Fruit fly (Drosophila melanogaster) whole organism, embryonic: ENCODE results near the gene CG11700.

Source experiments
- Adf1 ChIP-seq: fragments of 200-800 bp; sonication (Bioruptor generic); IDR thresholded peaks from 2 replicates; pipeline ENCODE4 v1.3.6; 2022; ENCODE audit warnings: missing biosample characterization, missing genetic modification characterization
- Bgb ChIP-seq: fragments of 200-800 bp; sonication (Bioruptor generic); IDR thresholded peaks from 2 replicates; pipeline ENCODE4 v1.3.6; 2022; ENCODE audit warnings: missing biosample characterization, missing genetic modification characterization; ENCODE audit not compliant: partially characterized antibody
- BtbVII ChIP-seq: fragments of 200-800 bp; sonication (Bioruptor generic); optimal IDR thresholded peaks from 3 replicates; lab custom pipeline; 2017; ENCODE audit warnings: missing biosample characterization, mild to moderate bottlenecking, missing genetic modification characterization
- CG11504 ChIP-seq: fragments of 200-800 bp; sonication (Bioruptor generic); optimal IDR thresholded peaks from 3 replicates; lab custom pipeline; 2019; ENCODE audit warnings: missing biosample characterization, mild to moderate bottlenecking, missing genetic modification characterization, moderate library complexity
- CG12391 ChIP-seq: fragments of 200-800 bp; sonication (Bioruptor generic); optimal IDR thresholded peaks from 3 replicates; lab custom pipeline; 2018; ENCODE audit warnings: missing biosample characterization, mild to moderate bottlenecking, missing genetic modification characterization, moderate library complexity
- CG15269 ChIP-seq: fragments of 200-800 bp; sonication (Bioruptor generic); optimal IDR thresholded peaks from 2 replicates; lab custom pipeline; 2018; ENCODE audit warnings: missing biosample characterization, mild to moderate bottlenecking, missing genetic modification characterization, moderate library complexity
- CG15514 ChIP-seq: fragments of 200-800 bp; sonication (Bioruptor generic); optimal IDR thresholded peaks from 3 replicates; lab custom pipeline; 2017; ENCODE audit warnings: missing biosample characterization, missing genetic modification characterization, mild to moderate bottlenecking, moderate library complexity, missing genetic modification reagents
- CG15696 ChIP-seq: fragments of 200-800 bp; sonication (Bioruptor generic); optimal IDR thresholded peaks from 2 replicates; lab custom pipeline; 2019; ENCODE audit warnings: missing biosample characterization, mild to moderate bottlenecking, missing genetic modification characterization, moderate library complexity
- CG1602 ChIP-seq: fragments of 200-800 bp; sonication (Bioruptor generic); optimal IDR thresholded peaks from 3 replicates; lab custom pipeline; 2016; ENCODE audit warnings: missing biosample characterization, missing genetic modification characterization
- CG16813 ChIP-seq: fragments of 200-800 bp; sonication (Bioruptor generic); IDR thresholded peaks from 3 replicates; pipeline ENCODE4 v1.3.6; 2022; ENCODE audit warnings: missing biosample characterization, missing genetic modification characterization; ENCODE audit not compliant: partially characterized antibody
- CG1832 ChIP-seq: fragments of 200-800 bp; sonication (Bioruptor generic); optimal IDR thresholded peaks from 2 replicates; lab custom pipeline; 2017; ENCODE audit warnings: missing biosample characterization, mild to moderate bottlenecking, missing genetic modification characterization, inconsistent platforms
- CG2116 ChIP-seq: fragments of 200-800 bp; sonication (Bioruptor generic); optimal IDR thresholded peaks from 3 replicates; lab custom pipeline; 2018; ENCODE audit warnings: missing biosample characterization, mild to moderate bottlenecking, missing genetic modification characterization
- CG2120 ChIP-seq: fragments of 200-800 bp; sonication (Bioruptor generic); optimal IDR thresholded peaks from 3 replicates; lab custom pipeline; 2016; ENCODE audit warnings: missing biosample characterization, missing genetic modification characterization
- CG2199 ChIP-seq: fragments of 200-800 bp; sonication (Bioruptor generic); IDR thresholded peaks from 3 replicates; pipeline ENCODE4 v1.3.6; 2022; ENCODE audit warnings: missing biosample characterization, missing genetic modification characterization
- CG34224 ChIP-seq: fragments of 200-800 bp; sonication (Bioruptor generic); IDR thresholded peaks from 3 replicates; pipeline ENCODE4 v1.3.6; 2022; ENCODE audit warnings: missing biosample characterization, missing genetic modification characterization; ENCODE audit not compliant: partially characterized antibody
- CG34422 ChIP-seq: fragments of 200-800 bp; sonication (Bioruptor generic); IDR thresholded peaks from 3 replicates; pipeline ENCODE4 v1.3.6; 2022; ENCODE audit warnings: missing biosample characterization, missing genetic modification characterization
- CG4282 ChIP-seq: fragments of 200-800 bp; sonication (Bioruptor generic); optimal IDR thresholded peaks from 2 replicates; lab custom pipeline; 2016; ENCODE audit warnings: missing biosample characterization, missing genetic modification characterization
- CG6175 ChIP-seq: fragments of 200-800 bp; sonication (Bioruptor generic); IDR thresholded peaks from 3 replicates; pipeline ENCODE4 v1.3.6; 2022; ENCODE audit warnings: missing biosample characterization, missing genetic modification characterization
- CG6813 ChIP-seq: fragments of 200-800 bp; sonication (Bioruptor generic); optimal IDR thresholded peaks from 2 replicates; lab custom pipeline; 2017; ENCODE audit warnings: missing biosample characterization, missing genetic modification characterization, mild to moderate bottlenecking, moderate library complexity, missing genetic modification reagents
- CG8478 ChIP-seq: fragments of >200 bp; optimal IDR thresholded peaks from 2 replicates; lab custom pipeline; 2018
- CG9437 ChIP-seq: fragments of 200-800 bp; sonication (Bioruptor generic); optimal IDR thresholded peaks from 2 replicates; lab custom pipeline; 2018; ENCODE audit warnings: missing biosample characterization, mild to moderate bottlenecking, missing genetic modification characterization
- Doc3 ChIP-seq: fragments of 200-800 bp; sonication (Bioruptor generic); IDR thresholded peaks from 3 replicates; pipeline ENCODE4 v1.3.6; 2022; ENCODE audit warnings: missing biosample characterization, missing genetic modification characterization; ENCODE audit not compliant: partially characterized antibody
- Drgx ChIP-seq: fragments of 200-800 bp; sonication (Bioruptor generic); IDR thresholded peaks from 2 replicates; pipeline ENCODE4 v1.3.6; 2022; ENCODE audit warnings: missing biosample characterization, missing genetic modification characterization
- Ets65A ChIP-seq: fragments of 200-800 bp; sonication (Bioruptor generic); peaks from one replicate; lab custom pipeline; 2016; ENCODE audit warnings: missing biosample characterization, missing genetic modification characterization
- Hr51 ChIP-seq, 2 experiments: fragments of 200-800 bp; sonication (Bioruptor generic); optimal IDR thresholded peaks; 2 replicates in 1 of 2; 3 replicates in 1 of 2; lab custom pipeline; 2016 to 2018; ENCODE audit warnings: missing biosample characterization in 2 of 2, missing genetic modification characterization in 2 of 2, mild to moderate bottlenecking in 1 of 2, moderate library complexity in 1 of 2
- MESR4 ChIP-seq: fragments of 200-800 bp; sonication (Bioruptor generic); optimal IDR thresholded peaks from 2 replicates; lab custom pipeline; 2018; ENCODE audit warnings: missing biosample characterization, mild to moderate bottlenecking, missing genetic modification characterization, moderate library complexity
- Med ChIP-seq: fragments of 200-800 bp; sonication (Bioruptor generic); peaks from one replicate; lab custom pipeline; 2016; ENCODE audit warnings: missing biosample characterization, missing genetic modification characterization, mild to moderate bottlenecking, inconsistent platforms, moderate library complexity
- Pdp1 ChIP-seq, 2 experiments: fragments of 200-800 bp; sonication (Bioruptor generic); optimal IDR thresholded peaks; 3 replicates each; lab custom pipeline; 2016; ENCODE audit warnings: missing biosample characterization in 2 of 2, missing genetic modification characterization in 2 of 2, mild to moderate bottlenecking in 1 of 2, moderate library complexity in 1 of 2
- Scr ChIP-seq: fragments of 200-800 bp; sonication (Bioruptor generic); IDR thresholded peaks from 2 replicates; pipeline ENCODE4 v1.3.6; 2022; ENCODE audit warnings: missing biosample characterization, missing genetic modification characterization; ENCODE audit not compliant: partially characterized antibody
- cas ChIP-seq: fragments of 200-800 bp; sonication (Bioruptor generic); IDR thresholded peaks from 2 replicates; pipeline ENCODE4 v1.3.6; 2022; ENCODE audit warnings: missing biosample characterization, missing genetic modification characterization
- chinmo ChIP-seq: fragments of 200-800 bp; sonication (Bioruptor generic); IDR thresholded peaks from 4 replicates; pipeline ENCODE4 v1.3.6; 2022; ENCODE audit warnings: missing biosample characterization, missing genetic modification characterization; ENCODE audit not compliant: partially characterized antibody
- ewg ChIP-seq: fragments of 200-800 bp; sonication (Bioruptor generic); optimal IDR thresholded peaks from 3 replicates; lab custom pipeline; 2017; ENCODE audit warnings: mild to moderate bottlenecking, missing biosample characterization, missing genetic modification reagents, missing genetic modification characterization
- gfzf ChIP-seq: fragments of 200-800 bp; sonication (Bioruptor generic); optimal IDR thresholded peaks from 2 replicates; lab custom pipeline; 2016; ENCODE audit warnings: missing biosample characterization, mild to moderate bottlenecking, missing genetic modification characterization, moderate library complexity
- ind ChIP-seq: fragments of 200-800 bp; sonication (Bioruptor generic); optimal IDR thresholded peaks from 3 replicates; lab custom pipeline; 2016; ENCODE audit warnings: missing biosample characterization, missing genetic modification characterization
- inv ChIP-seq: fragments of 200-800 bp; sonication (Bioruptor generic); IDR thresholded peaks from 2 replicates; pipeline ENCODE4 v1.3.6; 2022; ENCODE audit warnings: missing biosample characterization, missing genetic modification characterization; ENCODE audit not compliant: partially characterized antibody
- ranshi ChIP-seq: fragments of 200-800 bp; sonication (Bioruptor generic); IDR thresholded peaks from 2 replicates; pipeline ENCODE4 v1.3.6; 2022; ENCODE audit warnings: missing biosample characterization, missing genetic modification characterization
- salm ChIP-seq: fragments of 200-800 bp; sonication (Bioruptor generic); optimal IDR thresholded peaks from 2 replicates; lab custom pipeline; 2018; ENCODE audit warnings: missing biosample characterization, mild to moderate bottlenecking, missing genetic modification characterization
- shn ChIP-seq: fragments of 200-800 bp; sonication (Bioruptor generic); optimal IDR thresholded peaks from 3 replicates; lab custom pipeline; 2016; ENCODE audit warnings: missing biosample characterization, missing genetic modification characterization
- slp2 ChIP-seq: fragments of 200-800 bp; sonication (Bioruptor generic); optimal IDR thresholded peaks from 2 replicates; lab custom pipeline; 2016; ENCODE audit warnings: missing biosample characterization, missing genetic modification characterization
- sr ChIP-seq: fragments of 200-800 bp; sonication (Bioruptor generic); IDR thresholded peaks from 3 replicates; pipeline ENCODE4 v1.3.6; 2022; ENCODE audit warnings: missing biosample characterization, missing genetic modification characterization
- unc-4 ChIP-seq: fragments of 200-800 bp; sonication (Bioruptor generic); IDR thresholded peaks from 2 replicates; pipeline ENCODE4 v1.3.6; 2022; ENCODE audit warnings: missing biosample characterization, missing genetic modification characterization; ENCODE audit not compliant: partially characterized antibody
- vvl ChIP-seq: fragments of 200-800 bp; sonication (Bioruptor generic); IDR thresholded peaks from 2 replicates; pipeline ENCODE4 v1.3.6; 2022; ENCODE audit warnings: missing biosample characterization, missing genetic modification characterization

Gene CG11700

DNA sequence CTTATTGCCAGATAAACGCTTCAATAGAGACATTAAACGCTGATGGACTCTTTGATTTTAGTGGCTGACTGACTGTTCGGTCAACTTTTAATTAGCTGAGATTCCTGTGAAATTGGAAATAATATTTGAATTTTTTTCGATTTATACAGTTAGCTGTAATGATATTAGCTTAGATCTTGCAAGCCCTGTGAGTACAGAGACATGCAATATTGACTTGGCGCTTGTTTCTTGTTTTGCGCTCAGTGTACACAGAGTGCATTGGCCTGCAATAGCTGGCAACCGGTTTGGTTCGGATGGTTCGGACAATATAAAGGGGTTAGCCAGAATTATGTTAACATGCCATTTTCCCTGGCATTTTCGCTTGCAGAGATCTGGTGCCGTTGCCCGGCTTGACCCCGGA, 21.9 kb upstream of the CG11700 start:
- no peak for TF ChIP-seq slp2 (GFP tag; lab: Kevin White, UChicago)
- peak; percentile 47; the same call in 1 of the 2 replicates for TF ChIP-seq Drgx

DNA sequence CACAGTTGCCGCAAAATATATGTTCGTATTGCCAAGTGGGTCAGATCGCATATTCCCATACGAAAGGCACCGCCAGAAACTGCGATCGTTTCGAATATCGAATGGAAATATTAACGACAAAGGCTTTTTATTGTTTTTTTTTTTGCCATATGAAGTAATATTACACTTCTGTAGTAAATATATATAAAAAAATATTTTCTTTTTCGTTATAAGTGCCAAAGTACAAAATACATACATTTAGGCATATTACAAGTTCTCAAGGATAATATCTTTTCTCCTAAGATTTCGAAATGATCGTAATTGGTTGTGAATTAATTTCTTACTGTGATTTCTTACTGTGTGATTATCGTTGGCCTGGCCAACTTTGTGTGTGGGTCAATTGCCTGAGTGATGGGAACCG, 20.8 kb upstream of the CG11700 start:
- TF ChIP-seq Drgx (peak; percentile 26; the same call in 1 of the 2 replicates), ind (no peak)

DNA sequence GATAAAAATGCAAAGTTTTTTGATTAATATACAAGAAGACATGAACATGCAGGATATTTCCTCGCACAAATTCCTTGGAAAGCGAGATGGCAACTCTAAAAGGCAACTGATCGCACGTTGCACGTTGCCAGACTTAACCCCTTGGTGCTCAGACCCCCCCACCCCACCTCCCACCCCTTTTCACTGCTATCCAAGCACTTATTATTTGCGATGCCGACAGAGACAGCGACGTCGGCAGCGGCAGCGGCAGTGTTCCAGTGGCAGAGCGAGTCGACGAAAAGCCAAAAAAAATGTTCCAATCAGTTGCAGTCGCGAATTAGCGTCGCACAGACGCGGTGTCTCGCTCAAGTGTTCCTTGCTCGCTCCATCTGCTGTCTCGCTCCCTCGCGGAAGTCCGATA, 20.3 kb upstream of the CG11700 start, which contains the start of gene CG3823:
CG3823 (plus strand) TSS at position 301 of the 400 bp plus-strand sequence.
- no peak for TF ChIP-seq Bgb
- TF ChIP-seq CG1832 (GFP tag; lab: Kevin White, UChicago) = peak; percentile 21
- TF ChIP-seq Adf1 (GFP tag; lab: Robert Waterston, UW) = peak; percentile 61
- TF ChIP-seq CG6175 (GFP tag; lab: Robert Waterston, UW) = 0 out of 3 replicates have a peak, but pooled peaks have one; percentile 18

DNA sequence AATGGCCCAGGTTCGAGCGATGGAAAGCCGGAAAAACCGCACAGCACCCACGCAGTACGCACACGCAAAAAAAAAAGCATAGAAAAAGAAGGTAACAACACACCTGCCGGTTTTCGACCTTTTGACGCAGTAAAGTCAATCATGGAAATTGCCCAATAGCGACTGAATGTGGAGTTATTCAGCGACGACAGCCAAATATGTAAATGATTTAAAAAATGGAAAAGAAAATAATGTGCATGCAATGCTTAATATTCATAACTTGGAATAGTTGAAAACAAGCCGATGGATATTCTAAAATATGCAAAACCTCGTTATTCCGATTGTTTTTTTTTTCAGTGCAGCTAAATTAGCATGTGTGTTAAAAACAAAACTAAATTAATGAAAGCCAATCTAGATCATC, 19.8 kb upstream of the CG11700 start:
- TF ChIP-seq CG12391 (tag; lab: Kevin White, UChicago) (peak; percentile 3), CG6813 (no peak), CG2120 (GFP tag; lab: Kevin White, UChicago) (peak; percentile 20), CG11504 (tag; lab: Kevin White, UChicago) (peak; percentile 29), CG15269 (tag; lab: Kevin White, UChicago) (peak; percentile 2), vvl (GFP tag; lab: Robert Waterston, UW) (peak; percentile 22; the same call in 1 of the 2 replicates), Hr51 (GFP tag; optimal IDR thresholded peaks at IDR 0.05; lab: Kevin White, UChicago) (peak in 1 of 2 experiments; percentile 20), sr (GFP tag; lab: Robert Waterston, UW) (peak; percentile 54; the same call in 1 of the 3 replicates), Med (GFP tag; lab: Kevin White, UChicago) (peak; percentile 37), ewg (GFP tag; lab: Kevin White, UChicago) (no peak)

DNA sequence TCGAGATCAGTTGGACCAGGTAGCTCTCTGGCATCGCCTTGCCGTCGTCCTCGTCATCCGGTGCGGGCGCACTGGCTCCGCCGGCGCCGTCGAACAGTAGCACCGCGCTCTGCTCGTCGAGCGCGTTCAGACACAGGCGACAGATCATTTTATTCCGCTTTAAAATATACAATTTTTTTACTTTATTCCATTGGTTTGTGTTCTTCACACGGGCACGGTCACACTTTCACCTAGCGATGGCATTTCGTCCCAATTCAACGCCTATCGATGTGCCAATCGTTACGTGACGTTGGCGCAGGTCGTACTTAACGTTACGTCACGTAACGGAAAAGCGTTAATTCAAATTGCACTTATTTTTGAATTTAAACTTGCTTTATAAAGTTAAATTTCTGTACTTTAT, 17.7 kb upstream of the CG11700 start, which contains the start of gene CG12219:
CG12219 (minus strand) TSS at position 234 of the 400 bp plus-strand sequence.
- peak in 1 of 2 experiments; percentile 90 for TF ChIP-seq Pdp1 (GFP tag; optimal IDR thresholded peaks at IDR 0.05; lab: Kevin White, UChicago)
- no peak for TF ChIP-seq cas (GFP tag; lab: Robert Waterston, UW)
- 0 out of 4 replicates have a peak, but pooled peaks have one; percentile 10 for TF ChIP-seq chinmo
- TF ChIP-seq CG15514 = peak; percentile 51
- TF ChIP-seq BtbVII (GFP tag; lab: Kevin White, UChicago) = no peak
- TF ChIP-seq Scr (GFP tag; lab: Robert Waterston, UW) = peak; percentile 59
- TF ChIP-seq CG2199 = no peak
- no peak for TF ChIP-seq ranshi (GFP tag; lab: Robert Waterston, UW)
- TF ChIP-seq unc-4 (GFP tag; lab: Robert Waterston, UW) = peak; percentile 69
- no peak for TF ChIP-seq CG1602 (GFP tag; lab: Kevin White, UChicago)
- no peak for TF ChIP-seq salm (tag; lab: Kevin White, UChicago)
- no peak for TF ChIP-seq CG34422 (GFP tag; lab: Robert Waterston, UW)
- TF ChIP-seq CG15696 (tag; lab: Kevin White, UChicago) = no peak
- peak; percentile 72 for TF ChIP-seq MESR4 (GFP tag; lab: Kevin White, UChicago)
- 0 out of 3 replicates have a peak, but pooled peaks have one; percentile 41 for TF ChIP-seq Doc3 (GFP tag; lab: Robert Waterston, UW)
- peak; percentile 65 for TF ChIP-seq gfzf
- TF ChIP-seq Ets65A (GFP tag; lab: Kevin White, UChicago) = no peak
- peak; percentile 61 for TF ChIP-seq CG2116
- peak; percentile 42; the same call in 2 of the 3 replicates for TF ChIP-seq CG16813 (GFP tag; lab: Robert Waterston, UW)
- TF ChIP-seq vvl (GFP tag; lab: Robert Waterston, UW) = peak; percentile 23; the same call in 1 of the 2 replicates
- TF ChIP-seq CG4282 (GFP tag; lab: Kevin White, UChicago) = no peak
- no peak for TF ChIP-seq shn (GFP tag; lab: Kevin White, UChicago)
- TF ChIP-seq CG9437 (GFP tag; lab: Kevin White, UChicago) = peak; percentile 100
- no peak for TF ChIP-seq CG8478 (lab: Kevin White, UChicago)
- TF ChIP-seq inv = peak; percentile 44; the same call in 1 of the 2 replicates
- peak; percentile 73 for TF ChIP-seq CG34224
